Fruit fly (Drosophila melanogaster): ENCODE measurements around the gene c-cup.

The c-cup gene

dm6 chr2L:1783762-1784161 is 48.6 kb downstream of the c-cup start, which contains the start of gene Gr22e:
Gene Gr22e, plus strand, starts transcription at chr2L:1784062.
- TF ChIP-seq CG17801 (GFP tag; optimal IDR thresholded peaks at IDR 0.05; ENCODE audit: partially characterized antibody): no peak
